Worm (Caenorhabditis elegans): ENCODE data around the gene mdl-1.

ce11 chrX:6743344-6743743 lies 1.2 kb downstream of the mdl-1 start:
- TF ChIP-seq egl-27 (tag; optimal IDR thresholded peaks at IDR 0.05) (no peak), dmd-4 (tag; optimal IDR thresholded peaks at IDR 0.05) (no peak), lsy-2 (tag; optimal IDR thresholded peaks at IDR 0.05) (no peak), ztf-4 (tag; optimal IDR thresholded peaks at IDR 0.05) (no peak), ZK546.5 (tag; optimal IDR thresholded peaks at IDR 0.05) (no peak), mdl-1 (tag; optimal IDR thresholded peaks at IDR 0.05) (no peak), lin-39 (tag; optimal IDR thresholded peaks at IDR 0.05) (no peak), nhr-11 (tag; optimal IDR thresholded peaks at IDR 0.05) (no peak), nhr-12 (tag; optimal IDR thresholded peaks at IDR 0.05) (no peak), peb-1 (tag; optimal IDR thresholded peaks at IDR 0.05) (no peak), nhr-6 (tag; optimal IDR thresholded peaks at IDR 0.05) (no peak), mab-5 (tag; optimal IDR thresholded peaks at IDR 0.05) (no peak), nhr-25 (tag; optimal IDR thresholded peaks at IDR 0.05) (no peak), nhr-23 (tag; optimal IDR thresholded peaks at IDR 0.05) (no peak)

All from whole organism, L2 larva.